Fruit fly (Drosophila melanogaster) whole organism, wandering third instar larva: ENCODE data around the gene MBD-R2.

Source experiments
- Abd-B ChIP-seq: fragments of >200 bp; optimal IDR thresholded peaks from 2 replicates; lab custom pipeline; 2017; ENCODE audit warnings: missing biosample characterization, missing genetic modification characterization
- CG32264 ChIP-seq: fragments of 200-800 bp; sonication (Bioruptor generic); optimal IDR thresholded peaks from 2 replicates; lab custom pipeline; 2016; ENCODE audit warnings: missing biosample characterization, missing genetic modification characterization
- CG9705 ChIP-seq: fragments of 200-800 bp; sonication (Bioruptor generic); optimal IDR thresholded peaks from 2 replicates; lab custom pipeline; 2018; ENCODE audit warnings: missing biosample characterization, mild to moderate bottlenecking, missing genetic modification characterization
- CrebA ChIP-seq: fragments of 200-800 bp; sonication (Bioruptor generic); optimal IDR thresholded peaks from 2 replicates; lab custom pipeline; 2016; ENCODE audit warnings: missing biosample characterization, mild to moderate bottlenecking, missing genetic modification characterization, borderline replicate concordance
- Dfd ChIP-seq: fragments of >200 bp; optimal IDR thresholded peaks from 2 replicates; lab custom pipeline; 2017; ENCODE audit warnings: missing biosample characterization, missing genetic modification characterization
- Dif ChIP-seq: fragments of 200-275, 200-300 bp; sonication (Bioruptor generic); optimal IDR thresholded peaks from 2 replicates; lab custom pipeline; 2018; ENCODE audit warnings: missing biosample characterization, missing genetic modification characterization; ENCODE audit not compliant: partially characterized antibody
- GATAd ChIP-seq: sonication (Bioruptor generic); optimal IDR thresholded peaks from 2 replicates; lab custom pipeline; 2016; ENCODE audit warnings: missing biosample characterization, missing genetic modification characterization
- HLH106 ChIP-seq: fragments of 200-800 bp; optimal IDR thresholded peaks from 3 replicates; lab custom pipeline; 2019; ENCODE audit warnings: missing biosample characterization, mild to moderate bottlenecking, missing genetic modification characterization, moderate library complexity
- Hnf4 ChIP-seq: fragments of 200-800 bp; sonication (Bioruptor generic); optimal IDR thresholded peaks from 2 replicates; lab custom pipeline; 2016; ENCODE audit warnings: missing biosample characterization, mild to moderate bottlenecking, missing genetic modification characterization
- Hr78 ChIP-seq: fragments of >200 bp; optimal IDR thresholded peaks from 2 replicates; lab custom pipeline; 2017; ENCODE audit warnings: missing biosample characterization, missing genetic modification characterization
- Hr83 ChIP-seq: fragments of 200-300 bp; sonication (Bioruptor generic); optimal IDR thresholded peaks from 2 replicates; lab custom pipeline; 2016; ENCODE audit warnings: missing biosample characterization, mild to moderate bottlenecking, missing genetic modification characterization, moderate library complexity; ENCODE audit not compliant: poor library complexity, severe bottlenecking
- Mio ChIP-seq: sonication (Bioruptor generic); optimal IDR thresholded peaks from 2 replicates; lab custom pipeline; 2016; ENCODE audit warnings: missing biosample characterization, missing genetic modification characterization
- Myc ChIP-seq: fragments of >200 bp; optimal IDR thresholded peaks from 2 replicates; lab custom pipeline; 2017
- N ChIP-seq: fragments of >200 bp; optimal IDR thresholded peaks from 2 replicates; lab custom pipeline; 2018; ENCODE audit warnings: missing biosample characterization, missing external identifiers, missing genetic modification characterization
- OdsH ChIP-seq: fragments of 200-800 bp; sonication (Bioruptor generic); optimal IDR thresholded peaks from 2 replicates; lab custom pipeline; 2016; ENCODE audit warnings: missing biosample characterization, mild to moderate bottlenecking, missing genetic modification characterization
- Rel ChIP-seq, 2 experiments: fragments of 200-800 bp; sonication (Bioruptor generic) in 1 of 2; optimal IDR thresholded peaks; 2 replicates in 1 of 2; 3 replicates in 1 of 2; lab custom pipeline; 2016 to 2019; ENCODE audit warnings: mild to moderate bottlenecking in 2 of 2, missing biosample characterization in 2 of 2, missing genetic modification characterization in 2 of 2, moderate library complexity in 1 of 2
- Sp1 ChIP-seq: fragments of 200-800 bp; sonication (Bioruptor generic); optimal IDR thresholded peaks from 3 replicates; lab custom pipeline; 2019; ENCODE audit warnings: missing biosample characterization, mild to moderate bottlenecking, missing genetic modification characterization, moderate library complexity
- Vsx2 ChIP-seq: fragments of 200-300, 225-300 bp; sonication (Bioruptor generic); optimal IDR thresholded peaks from 2 replicates; lab custom pipeline; 2018; ENCODE audit warnings: missing biosample characterization, missing genetic modification characterization; ENCODE audit not compliant: partially characterized antibody
- br ChIP-seq: fragments of 200-800 bp; sonication (Bioruptor generic); optimal IDR thresholded peaks from 2 replicates; lab custom pipeline; 2016; ENCODE audit warnings: missing biosample characterization, missing genetic modification characterization
- brk ChIP-seq: fragments of 200-800 bp; sonication (Bioruptor generic); optimal IDR thresholded peaks from 2 replicates; lab custom pipeline; 2016; ENCODE audit warnings: missing biosample characterization, mild to moderate bottlenecking, missing genetic modification characterization
- dl ChIP-seq, 2 experiments: fragments of 175-275, 200-275 bp in 1 of 2; fragments of 200-275 bp in 1 of 2; sonication (Bioruptor generic); optimal IDR thresholded peaks; lab custom pipeline; 2018; ENCODE audit warnings: mild to moderate bottlenecking in 2 of 2, missing biosample characterization in 2 of 2, missing genetic modification characterization in 2 of 2, moderate library complexity in 2 of 2; ENCODE audit not compliant: partially characterized antibody in 2 of 2, insufficient read depth in 1 of 2
- dmrt93B ChIP-seq: fragments of 200-800 bp; sonication (Bioruptor generic); optimal IDR thresholded peaks from 2 replicates; lab custom pipeline; 2018; ENCODE audit warnings: missing biosample characterization, mild to moderate bottlenecking, missing genetic modification characterization
- dsf ChIP-seq: sonication (Bioruptor generic); optimal IDR thresholded peaks from 2 replicates; lab custom pipeline; 2016; ENCODE audit warnings: missing biosample characterization, missing genetic modification characterization, borderline replicate concordance
- ey ChIP-seq: fragments of 200-800 bp; sonication (Bioruptor generic); optimal IDR thresholded peaks from 2 replicates; lab custom pipeline; 2016; ENCODE audit warnings: missing biosample characterization, missing genetic modification characterization
- foxo ChIP-seq, 2 experiments: fragments of 200-800 bp; sonication (Bioruptor generic); optimal IDR thresholded peaks; 2 replicates in 1 of 2; 3 replicates in 1 of 2; lab custom pipeline; 2016 to 2017; ENCODE audit warnings: missing biosample characterization in 2 of 2, missing genetic modification characterization in 2 of 2
- fru ChIP-seq: fragments of 200-800 bp; sonication (Bioruptor generic); optimal IDR thresholded peaks from 3 replicates; lab custom pipeline; 2016; ENCODE audit warnings: missing biosample characterization, mild to moderate bottlenecking, missing genetic modification characterization
- h ChIP-seq: fragments of 200-800 bp; sonication (Bioruptor generic); optimal IDR thresholded peaks from 3 replicates; lab custom pipeline; 2016; ENCODE audit warnings: missing biosample characterization, mild to moderate bottlenecking, missing genetic modification characterization
- jim ChIP-seq: fragments of 175-275, 200-325 bp; sonication (Bioruptor generic); optimal IDR thresholded peaks from 2 replicates; lab custom pipeline; 2016; ENCODE audit warnings: missing biosample characterization, mild to moderate bottlenecking, missing genetic modification characterization
- lola ChIP-seq: fragments of >200 bp; optimal IDR thresholded peaks from 2 replicates; lab custom pipeline; 2017; ENCODE audit warnings: missing biosample characterization, missing genetic modification characterization
- psq ChIP-seq: fragments of 200-800 bp; sonication (Bioruptor generic); optimal IDR thresholded peaks from 3 replicates; lab custom pipeline; 2017; ENCODE audit warnings: missing biosample characterization, mild to moderate bottlenecking, missing genetic modification characterization, moderate library complexity
- rgr ChIP-seq: fragments of 200-800 bp; sonication (Bioruptor generic); optimal IDR thresholded peaks from 3 replicates; lab custom pipeline; 2016; ENCODE audit warnings: missing biosample characterization, mild to moderate bottlenecking, missing genetic modification characterization
- sage ChIP-seq: fragments of 200-800 bp; sonication (Bioruptor generic); optimal IDR thresholded peaks from 2 replicates; lab custom pipeline; 2016; ENCODE audit warnings: missing biosample characterization, mild to moderate bottlenecking, missing genetic modification characterization
- usp ChIP-seq: fragments of >200 bp; optimal IDR thresholded peaks from 2 replicates; lab custom pipeline; 2017; ENCODE audit warnings: missing biosample characterization, missing genetic modification characterization
- woc ChIP-seq: sonication (Bioruptor generic); optimal IDR thresholded peaks from 2 replicates; lab custom pipeline; 2016; ENCODE audit warnings: missing biosample characterization, mild to moderate bottlenecking, missing genetic modification characterization

The MBD-R2 gene

dm6 chr3R:12361962-12362497, 6.0 kb upstream of the MBD-R2 start:
- TF ChIP-seq N (GFP tag; lab: Kevin White, UChicago): no peak
- no peak for TF ChIP-seq psq (GFP tag; lab: Kevin White, UChicago)
- no peak for TF ChIP-seq fru (GFP tag; lab: Kevin White, UChicago)
- no peak for TF ChIP-seq Dfd (GFP tag; lab: Kevin White, UChicago)
- TF ChIP-seq Hnf4 (GFP tag; lab: Kevin White, UChicago): no peak

dm6 chr3R:12359837-12360236, 3.8 kb upstream of the MBD-R2 start, which contains the start of gene CG4115:
TSS of gene CG4115 (plus strand) at chr3R:12360008.
- TF ChIP-seq GATAd (GFP tag; lab: Kevin White, UChicago) (no peak), woc (GFP tag; lab: Kevin White, UChicago) (peak; percentile 15), Sp1 (GFP tag; lab: Kevin White, UChicago) (no peak), dmrt93B (no peak), Dif (GFP tag; lab: Kevin White, UChicago) (peak; percentile 20), CG32264 (GFP tag; lab: Kevin White, UChicago) (no peak), dl (GFP tag; optimal IDR thresholded peaks at IDR 0.05; lab: Kevin White, UChicago; ENCODE audit: insufficient read depth in 1 of 2, partially characterized antibody in 2 of 2) (no peak), OdsH (GFP tag; lab: Kevin White, UChicago) (no peak), jim (GFP tag; lab: Kevin White, UChicago) (no peak), Rel (GFP tag; optimal IDR thresholded peaks at IDR 0.05; lab: Kevin White, UChicago) (no peak), Rel (tag; optimal IDR thresholded peaks at IDR 0.05; lab: Kevin White, UChicago) (peak; percentile 94), Hnf4 (GFP tag; lab: Kevin White, UChicago) (no peak)

dm6 chr3R:12352003-12352402, 4.1 kb downstream of the MBD-R2 start, which contains the start of gene CG10041:
TSS of gene CG10041 (minus strand) at chr3R:12352103.
- TF ChIP-seq Hr78 (GFP tag; lab: Kevin White, UChicago) (no peak), lola (GFP tag; lab: Kevin White, UChicago) (no peak), brk (GFP tag; lab: Kevin White, UChicago) (no peak), Myc (lab: Kevin White, UChicago) (no peak), CG9705 (GFP tag; lab: Kevin White, UChicago) (no peak), usp (GFP tag; lab: Kevin White, UChicago) (no peak), N (GFP tag; lab: Kevin White, UChicago) (no peak), dl (GFP tag; optimal IDR thresholded peaks at IDR 0.05; lab: Kevin White, UChicago; ENCODE audit: insufficient read depth in 1 of 2, partially characterized antibody in 2 of 2) (no peak), Sp1 (GFP tag; lab: Kevin White, UChicago) (no peak), GATAd (GFP tag; lab: Kevin White, UChicago) (no peak), dmrt93B (no peak), CG32264 (GFP tag; lab: Kevin White, UChicago) (no peak), dsf (GFP tag; lab: Kevin White, UChicago) (no peak), ey (no peak), Dif (GFP tag; lab: Kevin White, UChicago) (no peak), woc (GFP tag; lab: Kevin White, UChicago) (no peak), Vsx2 (no peak), br (GFP tag; lab: Kevin White, UChicago) (no peak)
- TF ChIP-seq, all 38 proteins: peak for 0

dm6 chr3R:12350497-12350896, 5.6 kb downstream of the MBD-R2 start, which contains the start of gene CG10038:
TSS of gene CG10038 (minus strand) at chr3R:12350644.
- TF ChIP-seq Rel (GFP tag; optimal IDR thresholded peaks at IDR 0.05; lab: Kevin White, UChicago): no peak
- peak; percentile 99 for TF ChIP-seq Rel (tag; optimal IDR thresholded peaks at IDR 0.05; lab: Kevin White, UChicago)
- TF ChIP-seq jim (GFP tag; lab: Kevin White, UChicago): no peak
- no peak for TF ChIP-seq lola (GFP tag; lab: Kevin White, UChicago)
- TF ChIP-seq Myc (lab: Kevin White, UChicago): no peak
- peak; percentile 40 for TF ChIP-seq sage
- TF ChIP-seq Dfd (GFP tag; lab: Kevin White, UChicago): no peak
- TF ChIP-seq CG9705 (GFP tag; lab: Kevin White, UChicago): no peak
- TF ChIP-seq rgr (GFP tag; lab: Kevin White, UChicago): peak; percentile 42
- TF ChIP-seq fru (GFP tag; lab: Kevin White, UChicago): no peak
- peak; percentile 43 for TF ChIP-seq h (GFP tag; lab: Kevin White, UChicago)
- TF ChIP-seq Hr83 (GFP tag; lab: Kevin White, UChicago): peak; percentile 64
- TF ChIP-seq Abd-B (GFP tag; lab: Kevin White, UChicago): no peak
- TF ChIP-seq dl (GFP tag; optimal IDR thresholded peaks at IDR 0.05; lab: Kevin White, UChicago; ENCODE audit: insufficient read depth in 1 of 2, partially characterized antibody in 2 of 2): no peak
- TF ChIP-seq Mio (GFP tag; lab: Kevin White, UChicago): no peak
- TF ChIP-seq foxo (GFP tag; optimal IDR thresholded peaks at IDR 0.05; lab: Kevin White, UChicago): peak in 1 of 2 experiments; percentile 54
- no peak for TF ChIP-seq brk (GFP tag; lab: Kevin White, UChicago)
- TF ChIP-seq GATAd (GFP tag; lab: Kevin White, UChicago): peak; percentile 6
- TF ChIP-seq CrebA (GFP tag; lab: Kevin White, UChicago): no peak
- no peak for TF ChIP-seq woc (GFP tag; lab: Kevin White, UChicago)
- TF ChIP-seq ey: no peak
- peak; percentile 25 for TF ChIP-seq HLH106 (tag; lab: Kevin White, UChicago)
- no peak for TF ChIP-seq CG32264 (GFP tag; lab: Kevin White, UChicago)
- no peak for TF ChIP-seq psq (GFP tag; lab: Kevin White, UChicago)
